Worm (Caenorhabditis elegans) whole organism, young adult: ENCODE results near the gene srbc-79.

ENCODE experiments used
- chd-7 ChIP-seq: sonication (generic microtip); optimal IDR thresholded peaks from 2 replicates; lab custom pipeline; 2016; ENCODE audit warnings: mild to moderate bottlenecking, missing genetic modification characterization, moderate library complexity, missing compliant biosample characterization
- ets-4 ChIP-seq: fragments of 200-800 bp; sonication (Bioruptor generic); optimal IDR thresholded peaks from 2 replicates; lab custom pipeline; 2018; ENCODE audit warnings: mild to moderate bottlenecking, missing genetic modification characterization, missing compliant biosample characterization

- no peak for TF ChIP-seq ets-4 (GFP tag; lab: Kevin White, UChicago)
- no peak for TF ChIP-seq chd-7 (tag; lab: Kevin White, UChicago)
These were observed 38.5 kb downstream of the srbc-79 start, which contains the start of gene srd-70 for ce11 chrV:20453811-20454210.
